Worm (Caenorhabditis elegans) whole organism, young adult: ENCODE results near the gene K03H1.13.

Experiments used
- B0019.2 ChIP-seq: fragments of 200-800 bp; sonication (Bioruptor generic); conservative IDR thresholded peaks from 2 replicates; pipeline ENCODE4 v1.3.6; 2022; ENCODE audit warnings: missing genetic modification reagents, missing genetic modification characterization, missing compliant biosample characterization
- F33H1.4 ChIP-seq: fragments of 200-800 bp; sonication (Bioruptor generic); IDR thresholded peaks from 2 replicates; pipeline ENCODE4 v1.3.6; 2022; ENCODE audit warnings: missing genetic modification reagents, missing genetic modification characterization, missing compliant biosample characterization
- F52B5.7 ChIP-seq: sonication (generic microtip); optimal IDR thresholded peaks from 2 replicates; lab custom pipeline; 2016; ENCODE audit warnings: mild to moderate bottlenecking, missing genetic modification characterization, missing compliant biosample characterization
- Y67H2A.10 ChIP-seq: fragments of 200-800 bp; sonication (Bioruptor generic); conservative IDR thresholded peaks from 2 replicates; pipeline ENCODE4 v1.3.6; 2022; ENCODE audit warnings: missing genetic modification reagents, missing genetic modification characterization, missing compliant biosample characterization
- aptf-2 ChIP-seq: fragments of 200-800 bp; sonication (Bioruptor generic); conservative IDR thresholded peaks from 2 replicates; pipeline ENCODE4 v1.3.6; 2022; ENCODE audit warnings: missing genetic modification reagents, missing genetic modification characterization, missing compliant biosample characterization
- attf-6 ChIP-seq: fragments of 200-800 bp; sonication (Bioruptor generic); IDR thresholded peaks from 2 replicates; pipeline ENCODE4 v1.3.6; 2022; ENCODE audit warnings: missing genetic modification reagents, missing genetic modification characterization, missing compliant biosample characterization
- cebp-1 ChIP-seq, 2 experiments: fragments of 200-800 bp in 1 of 2; sonication (Bioruptor generic) in 1 of 2; sonication (generic microtip) in 1 of 2; IDR thresholded peaks in 1 of 2; optimal IDR thresholded peaks in 1 of 2; 2 replicates each; pipeline versions ENCODE4 v1.3.6 to Lab custom; 2017 to 2022; ENCODE audit warnings: missing compliant biosample characterization in 2 of 2, missing genetic modification characterization in 2 of 2, mild to moderate bottlenecking in 1 of 2, missing genetic modification reagents in 1 of 2, moderate library complexity in 1 of 2
- cebp-2 ChIP-seq: fragments of 200-800 bp; sonication (Bioruptor generic); IDR thresholded peaks from 2 replicates; pipeline ENCODE4 v1.3.6; 2022; ENCODE audit warnings: missing genetic modification characterization, missing compliant biosample characterization
- ceh-27 ChIP-seq: fragments of 200-800 bp; sonication (Bioruptor generic); optimal IDR thresholded peaks from 2 replicates; lab custom pipeline; 2018; ENCODE audit warnings: mild to moderate bottlenecking, missing genetic modification characterization, moderate library complexity, missing compliant biosample characterization
- ceh-58 ChIP-seq: fragments of 200-800 bp; sonication (Bioruptor generic); IDR thresholded peaks from 2 replicates; pipeline ENCODE4 v1.3.6; 2022; ENCODE audit warnings: missing genetic modification characterization, missing compliant biosample characterization
- die-1 ChIP-seq: sonication (generic microtip); optimal IDR thresholded peaks from 2 replicates; lab custom pipeline; 2016; ENCODE audit warnings: missing genotype, mild to moderate bottlenecking, missing genetic modification characterization, missing compliant biosample characterization
- efl-1 ChIP-seq: fragments of 150-350 bp; optimal IDR thresholded peaks from 2 replicates; lab custom pipeline; 2014; ENCODE audit warnings: missing biosample characterization, missing genetic modification reagents, missing genetic modification characterization
- egl-44 ChIP-seq: fragments of 200-800 bp; sonication (Bioruptor generic); IDR thresholded peaks from 2 replicates; pipeline ENCODE4 v1.3.6; 2022; ENCODE audit warnings: missing genetic modification reagents, missing genetic modification characterization, missing compliant biosample characterization
- egrh-3 ChIP-seq: fragments of 200-800 bp; sonication (Bioruptor generic); IDR thresholded peaks from 2 replicates; pipeline ENCODE4 v1.3.6; 2022; ENCODE audit warnings: missing genetic modification reagents, missing genetic modification characterization, missing compliant biosample characterization
- ets-4 ChIP-seq: fragments of 200-800 bp; sonication (Bioruptor generic); optimal IDR thresholded peaks from 2 replicates; lab custom pipeline; 2018; ENCODE audit warnings: mild to moderate bottlenecking, missing genetic modification characterization, missing compliant biosample characterization
- fkh-3 ChIP-seq: sonication (generic microtip); optimal IDR thresholded peaks from 2 replicates; lab custom pipeline; 2016; ENCODE audit warnings: mild to moderate bottlenecking, missing genetic modification characterization, missing compliant biosample characterization
- him-1 ChIP-seq: sonication (generic microtip); optimal IDR thresholded peaks from 2 replicates; lab custom pipeline; 2016; ENCODE audit warnings: missing genotype, missing genetic modification reagents, missing genetic modification characterization, missing compliant biosample characterization
- hlh-26 ChIP-seq: fragments of 200-800 bp; sonication (Bioruptor generic); conservative IDR thresholded peaks from 2 replicates; pipeline ENCODE4 v1.3.6; 2022; ENCODE audit warnings: missing genetic modification reagents, missing genetic modification characterization, missing compliant biosample characterization
- hmg-20 ChIP-seq: fragments of 200-800 bp; sonication (Bioruptor generic); IDR thresholded peaks from 2 replicates; pipeline ENCODE4 v1.3.6; 2022; ENCODE audit warnings: missing genetic modification reagents, missing genetic modification characterization, missing compliant biosample characterization
- let-526 ChIP-seq: fragments of 200-800 bp; sonication (Bioruptor generic); IDR thresholded peaks from 2 replicates; pipeline ENCODE4 v1.3.6; 2022; ENCODE audit warnings: missing genetic modification reagents, missing genetic modification characterization, missing compliant biosample characterization
- let-607 ChIP-seq, 2 experiments: fragments of 200-800 bp in 1 of 2; sonication (Bioruptor generic) in 1 of 2; sonication (generic microtip) in 1 of 2; optimal IDR thresholded peaks; 2 replicates each; lab custom pipeline; 2016 to 2018; ENCODE audit warnings: mild to moderate bottlenecking in 2 of 2, missing compliant biosample characterization in 2 of 2, missing genetic modification characterization in 2 of 2, moderate library complexity in 2 of 2, missing genotype in 1 of 2
- lin-26 ChIP-seq: fragments of 200-800 bp; sonication (Bioruptor generic); IDR thresholded peaks from 2 replicates; pipeline ENCODE4 v1.3.6; 2022; ENCODE audit warnings: missing genetic modification reagents, missing genetic modification characterization, missing compliant biosample characterization
- lir-1 ChIP-seq: fragments of 200-800 bp; sonication (Bioruptor generic); conservative IDR thresholded peaks from 2 replicates; pipeline ENCODE4 v1.3.6; 2022; ENCODE audit warnings: missing genetic modification reagents, missing genetic modification characterization, missing compliant biosample characterization
- lsy-27 ChIP-seq: sonication (generic microtip); optimal IDR thresholded peaks from 2 replicates; lab custom pipeline; 2017; ENCODE audit warnings: missing genetic modification characterization, mild to moderate bottlenecking, missing compliant biosample characterization, antibody characterized with exemption, missing genotype, borderline replicate concordance; ENCODE audit not compliant: insufficient read depth
- madf-3 ChIP-seq: fragments of 200-800 bp; sonication (Bioruptor generic); IDR thresholded peaks from 2 replicates; pipeline ENCODE4 v1.3.6; 2022; ENCODE audit warnings: missing genetic modification reagents, missing genetic modification characterization, missing compliant biosample characterization
- madf-8 ChIP-seq: fragments of 200-800 bp; sonication (Bioruptor generic); conservative IDR thresholded peaks from 2 replicates; pipeline ENCODE4 v1.3.6; 2022; ENCODE audit warnings: missing genetic modification reagents, missing genetic modification characterization, missing compliant biosample characterization
- mel-28 ChIP-seq: sonication (generic microtip); optimal IDR thresholded peaks from 2 replicates; lab custom pipeline; 2016; ENCODE audit warnings: borderline replicate concordance, mild to moderate bottlenecking, missing genetic modification characterization, missing compliant biosample characterization
- mes-4 ChIP-seq: sonication (generic microtip); optimal IDR thresholded peaks from 2 replicates; lab custom pipeline; 2016; ENCODE audit warnings: missing genotype, missing genetic modification characterization, missing compliant biosample characterization
- mxl-1 ChIP-seq: sonication (generic microtip); optimal IDR thresholded peaks from 2 replicates; lab custom pipeline; 2016; ENCODE audit warnings: missing genetic modification characterization, missing compliant biosample characterization
- nhr-80 ChIP-seq: sonication (generic microtip); optimal IDR thresholded peaks from 2 replicates; lab custom pipeline; 2016; ENCODE audit warnings: missing genetic modification characterization, missing compliant biosample characterization
- sea-2 ChIP-seq: fragments of 200-800 bp; sonication (Bioruptor generic); IDR thresholded peaks from 2 replicates; pipeline ENCODE4 v1.3.6; 2022; ENCODE audit warnings: missing genetic modification characterization, missing compliant biosample characterization
- tbp1 ChIP-seq: fragments of 200-800 bp; sonication (Bioruptor generic); optimal IDR thresholded peaks from 2 replicates; lab custom pipeline; 2018; ENCODE audit warnings: mild to moderate bottlenecking, missing genetic modification characterization, missing compliant biosample characterization
- tbx-9 ChIP-seq: sonication (generic microtip); optimal IDR thresholded peaks from 2 replicates; lab custom pipeline; 2016; ENCODE audit warnings: borderline replicate concordance, missing genetic modification characterization, inconsistent platforms, missing compliant biosample characterization
- unc-62 ChIP-seq: fragments of 150-350 bp; optimal IDR thresholded peaks from 2 replicates; lab custom pipeline; 2014; ENCODE audit warnings: missing biosample characterization, missing genetic modification reagents, missing genetic modification characterization
- zfh-2 ChIP-seq: fragments of 200-800 bp; sonication (Bioruptor generic); conservative IDR thresholded peaks from 2 replicates; pipeline ENCODE4 v1.3.6; 2022; ENCODE audit warnings: missing genetic modification reagents, missing genetic modification characterization, missing compliant biosample characterization

K03H1.13 gene

DNA sequence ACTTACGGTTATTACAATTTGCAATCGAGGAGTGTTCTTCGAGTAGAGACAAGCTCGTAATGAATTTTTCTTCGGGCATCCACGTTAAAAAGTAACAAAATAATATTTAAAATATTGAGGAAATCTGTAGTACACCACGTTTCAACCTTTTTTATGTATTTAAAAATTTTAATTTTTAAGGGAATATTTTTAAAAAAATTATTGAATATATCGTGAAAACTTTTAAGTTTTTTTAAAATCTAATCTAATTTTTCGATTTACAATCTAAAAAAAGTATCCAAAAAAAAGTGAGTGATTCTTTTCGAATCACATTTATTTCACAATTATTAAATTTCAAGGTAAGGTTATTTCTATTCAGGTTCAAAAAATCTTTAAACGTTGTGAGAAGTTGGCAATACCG lies 5.4 kb downstream of the K03H1.13 start, which contains the start of gene gln-2:
Gene gln-2, minus strand, starts transcription at position 101 of the 400 bp plus-strand sequence.
- TF ChIP-seq Y67H2A.10, result no peak
- TF ChIP-seq die-1, result no peak
- TF ChIP-seq lin-26 (GFP tag; lab: Robert Waterston, UW), result no peak

ce11 chrIII:9941020-9941674 lies 9.0 kb downstream of the K03H1.13 start, which contains the start of the genes K03H1.9 and K03H1.12:
K03H1.9 (minus strand) TSS chrIII:9941490.
K03H1.12 (plus strand) TSS chrIII:9941624.
- no peak for TF ChIP-seq mel-28
- TF ChIP-seq egl-44, result no peak
- no peak for TF ChIP-seq efl-1 (GFP tag; lab: Kevin White, UChicago)
- TF ChIP-seq egrh-3 (GFP tag; lab: Robert Waterston, UW), result peak; percentile 59; the same call in 1 of the 2 replicates
- no peak for TF ChIP-seq hmg-20 (GFP tag; lab: Robert Waterston, UW)
- no peak for TF ChIP-seq madf-8 (GFP tag; lab: Robert Waterston, UW)
- no peak for TF ChIP-seq sea-2
- TF ChIP-seq hlh-26 (GFP tag; lab: Robert Waterston, UW), result no peak
- TF ChIP-seq zfh-2 (GFP tag; lab: Robert Waterston, UW), result peak; percentile 81
- no peak for TF ChIP-seq F52B5.7
- no peak for TF ChIP-seq F33H1.4 (GFP tag; lab: Robert Waterston, UW)
- no peak for TF ChIP-seq ets-4 (GFP tag; lab: Kevin White, UChicago)
- no peak for TF ChIP-seq nhr-80 (tag; lab: Kevin White, UChicago)
- no peak for TF ChIP-seq B0019.2 (GFP tag; lab: Robert Waterston, UW)
- TF ChIP-seq, all 124 proteins: peak for 2

DNA sequence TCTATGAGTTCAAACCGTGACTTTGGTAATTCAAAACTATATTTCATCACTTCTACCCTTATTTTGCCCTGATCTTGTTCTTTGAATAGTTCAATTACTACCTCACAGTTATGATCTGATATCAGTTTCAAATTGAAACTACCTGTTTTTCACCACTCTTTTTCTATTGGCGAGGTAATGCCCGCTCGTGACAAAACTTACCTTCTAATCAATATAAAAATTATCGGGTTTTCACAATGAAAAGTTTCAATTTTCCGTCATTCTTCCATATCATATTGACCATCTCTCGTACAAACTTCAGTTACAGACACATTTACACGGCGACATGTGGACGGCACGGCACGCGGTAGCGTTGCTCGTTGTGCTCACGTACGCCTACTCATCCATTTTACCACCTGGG lies 18.1 kb downstream of the K03H1.13 start, which contains the start of gene dec-7:
Gene dec-7, plus strand, starts transcription at position 308 of the 400 bp plus-strand sequence.
- TF ChIP-seq lsy-27 (tag; lab: Kevin White, UChicago) (no peak), lir-1 (GFP tag; lab: Robert Waterston, UW) (no peak), cebp-2 (GFP tag; lab: Robert Waterston, UW) (no peak), hlh-26 (GFP tag; lab: Robert Waterston, UW) (no peak), madf-3 (GFP tag; lab: Robert Waterston, UW) (no peak), nhr-80 (tag; lab: Kevin White, UChicago) (peak; percentile 64), ceh-58 (no peak), tbx-9 (tag; lab: Kevin White, UChicago) (no peak), mes-4 (no peak), ceh-27 (GFP tag; lab: Kevin White, UChicago) (no peak), aptf-2 (GFP tag; lab: Robert Waterston, UW) (no peak), cebp-1 (GFP tag; IDR thresholded peaks at IDR 0.05; lab: Robert Waterston, UW) (no peak), cebp-1 (tag; optimal IDR thresholded peaks at IDR 0.05; lab: Kevin White, UChicago) (peak; percentile 45), him-1 (tag; lab: Kevin White, UChicago) (no peak), tbp1 (GFP tag; lab: Kevin White, UChicago) (no peak), egrh-3 (GFP tag; lab: Robert Waterston, UW) (no peak), mxl-1 (tag; lab: Kevin White, UChicago) (no peak), attf-6 (GFP tag; lab: Robert Waterston, UW) (no peak)

DNA sequence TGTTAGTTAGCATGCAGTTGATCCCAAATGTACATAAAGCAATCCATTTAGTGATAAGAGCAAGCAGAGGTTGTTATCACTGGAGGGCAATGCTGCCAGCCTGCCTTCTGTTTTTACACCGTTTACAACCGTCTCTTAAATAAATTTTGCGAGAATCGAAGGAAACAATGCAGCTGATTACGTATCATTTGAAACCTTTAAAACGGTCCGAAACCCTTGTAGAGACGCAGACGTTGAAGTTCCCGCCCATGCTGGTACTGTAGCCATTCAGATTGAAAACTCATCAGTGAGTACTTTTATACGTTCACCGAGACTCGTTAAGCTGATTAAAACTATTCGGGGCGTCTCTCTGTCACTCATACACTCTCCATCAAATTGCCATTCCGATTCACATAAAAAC lies 19.7 kb downstream of the K03H1.13 start:
- TF ChIP-seq unc-62 (GFP tag; lab: Kevin White, UChicago) (no peak), let-607 (tag; optimal IDR thresholded peaks at IDR 0.05; lab: Kevin White, UChicago) (peak; percentile 1 to 5), nhr-80 (tag; lab: Kevin White, UChicago) (peak; percentile 91), cebp-1 (GFP tag; IDR thresholded peaks at IDR 0.05; lab: Robert Waterston, UW) (no peak), cebp-1 (tag; optimal IDR thresholded peaks at IDR 0.05; lab: Kevin White, UChicago) (peak; percentile 20), let-526 (GFP tag; lab: Robert Waterston, UW) (no peak), fkh-3 (no peak)
